Worm (Caenorhabditis elegans) whole organism, L2 larva: ENCODE results near the gene H28G03.2.

Experiments
- C34F6.9 ChIP-seq: fragments of 150-350 bp; optimal IDR thresholded peaks from 2 replicates; lab custom pipeline; 2014; ENCODE audit warnings: missing biosample characterization, missing genetic modification characterization
- F13H6.1 ChIP-seq: sonication (generic microtip); optimal IDR thresholded peaks from 2 replicates; lab custom pipeline; 2016; ENCODE audit warnings: missing genetic modification characterization, missing compliant biosample characterization
- R02D3.7 ChIP-seq: fragments of 150-350 bp; optimal IDR thresholded peaks from 2 replicates; lab custom pipeline; 2014; ENCODE audit warnings: missing biosample characterization, missing genetic modification characterization
- Y55F3AM.14 ChIP-seq: fragments of 200-800 bp; sonication (Bioruptor generic); optimal IDR thresholded peaks from 2 replicates; lab custom pipeline; 2018; ENCODE audit warnings: mild to moderate bottlenecking, missing genetic modification characterization, missing compliant biosample characterization
- ZK546.5 ChIP-seq: sonication (generic microtip); optimal IDR thresholded peaks from 2 replicates; lab custom pipeline; 2017; ENCODE audit warnings: missing biosample characterization, missing genetic modification characterization
- blmp-1 ChIP-seq: sonication (generic microtip); optimal IDR thresholded peaks from 2 replicates; lab custom pipeline; 2017; ENCODE audit warnings: missing genetic modification characterization, mild to moderate bottlenecking, missing compliant biosample characterization, antibody characterized with exemption, moderate library complexity; ENCODE audit not compliant: insufficient read depth
- ceh-82 ChIP-seq: fragments of 150-350 bp; optimal IDR thresholded peaks from 2 replicates; lab custom pipeline; 2014; ENCODE audit warnings: missing biosample characterization, missing genetic modification characterization
- crh-2 ChIP-seq: sonication (generic microtip); optimal IDR thresholded peaks from 2 replicates; lab custom pipeline; 2017; ENCODE audit warnings: missing biosample characterization, missing genetic modification characterization
- fos-1 ChIP-seq: fragments of 150-350 bp; optimal IDR thresholded peaks from 2 replicates; lab custom pipeline; 2014; ENCODE audit warnings: missing biosample characterization, missing genetic modification characterization
- lin-13 ChIP-seq: fragments of 150-350 bp; optimal IDR thresholded peaks from 2 replicates; lab custom pipeline; 2014; ENCODE audit warnings: missing biosample characterization, missing genetic modification reagents, missing genetic modification characterization
- lin-39 ChIP-seq: fragments of 150-350 bp; optimal IDR thresholded peaks from 2 replicates; lab custom pipeline; 2014; ENCODE audit warnings: missing biosample characterization, missing genetic modification reagents, missing genetic modification characterization
- lsy-2 ChIP-seq, 2 experiments: fragments of 150-350 bp in 1 of 2; sonication (generic microtip) in 1 of 2; optimal IDR thresholded peaks; 2 replicates each; lab custom pipeline; 2014 to 2017; ENCODE audit warnings: missing biosample characterization in 2 of 2, missing genetic modification characterization in 2 of 2
- mbf-1 ChIP-seq: sonication (generic microtip); optimal IDR thresholded peaks from 2 replicates; lab custom pipeline; 2017; ENCODE audit warnings: missing biosample characterization, missing genetic modification characterization
- mdl-1 ChIP-seq, 2 experiments: fragments of 150-350 bp in 1 of 2; sonication (generic microtip) in 1 of 2; optimal IDR thresholded peaks; 2 replicates each; lab custom pipeline; 2017; ENCODE audit warnings: missing biosample characterization in 2 of 2, missing genetic modification characterization in 2 of 2
- nhr-10 ChIP-seq: sonication (generic microtip); optimal IDR thresholded peaks from 2 replicates; lab custom pipeline; 2017; ENCODE audit warnings: missing biosample characterization, missing genetic modification characterization
- nhr-129 ChIP-seq: fragments of 150-350 bp; optimal IDR thresholded peaks from 2 replicates; lab custom pipeline; 2014; ENCODE audit warnings: missing biosample characterization, missing genetic modification characterization
- nhr-23 ChIP-seq: fragments of 150-350 bp; optimal IDR thresholded peaks from 2 replicates; lab custom pipeline; 2014; ENCODE audit warnings: missing biosample characterization, missing genetic modification reagents, missing genetic modification characterization
- nhr-237 ChIP-seq: fragments of 150-350 bp; optimal IDR thresholded peaks from 2 replicates; lab custom pipeline; 2014; ENCODE audit warnings: missing biosample characterization, missing genetic modification characterization
- nhr-25 ChIP-seq: fragments of 150-350 bp; sonication (generic microtip); optimal IDR thresholded peaks from 3 replicates; lab custom pipeline; 2014; ENCODE audit warnings: missing biosample characterization, missing genetic modification characterization
- sem-4 ChIP-seq: fragments of 150-350 bp; optimal IDR thresholded peaks from 2 replicates; lab custom pipeline; 2014; ENCODE audit warnings: missing biosample characterization, missing genetic modification reagents, missing genetic modification characterization
- sma-9 ChIP-seq, 2 experiments: fragments of 150-350 bp in 1 of 2; sonication (generic microtip) in 1 of 2; optimal IDR thresholded peaks; 2 replicates each; lab custom pipeline; 2014 to 2016; ENCODE audit warnings: missing genetic modification characterization in 2 of 2, mild to moderate bottlenecking in 1 of 2, missing biosample characterization in 1 of 2, missing compliant biosample characterization in 1 of 2, missing genetic modification reagents in 1 of 2, moderate library complexity in 1 of 2
- unc-39 ChIP-seq: fragments of 150-350 bp; optimal IDR thresholded peaks from 2 replicates; lab custom pipeline; 2014; ENCODE audit warnings: missing biosample characterization, missing genetic modification characterization
- unc-55 ChIP-seq: fragments of 150-350 bp; sonication (generic microtip); optimal IDR thresholded peaks from 3 replicates; lab custom pipeline; 2014; ENCODE audit warnings: missing biosample characterization, missing genetic modification reagents, missing genetic modification characterization
- unc-62 ChIP-seq: fragments of 150-350 bp; optimal IDR thresholded peaks from 2 replicates; lab custom pipeline; 2014; ENCODE audit warnings: missing biosample characterization, missing genetic modification reagents, missing genetic modification characterization

Gene H28G03.2

DNA sequence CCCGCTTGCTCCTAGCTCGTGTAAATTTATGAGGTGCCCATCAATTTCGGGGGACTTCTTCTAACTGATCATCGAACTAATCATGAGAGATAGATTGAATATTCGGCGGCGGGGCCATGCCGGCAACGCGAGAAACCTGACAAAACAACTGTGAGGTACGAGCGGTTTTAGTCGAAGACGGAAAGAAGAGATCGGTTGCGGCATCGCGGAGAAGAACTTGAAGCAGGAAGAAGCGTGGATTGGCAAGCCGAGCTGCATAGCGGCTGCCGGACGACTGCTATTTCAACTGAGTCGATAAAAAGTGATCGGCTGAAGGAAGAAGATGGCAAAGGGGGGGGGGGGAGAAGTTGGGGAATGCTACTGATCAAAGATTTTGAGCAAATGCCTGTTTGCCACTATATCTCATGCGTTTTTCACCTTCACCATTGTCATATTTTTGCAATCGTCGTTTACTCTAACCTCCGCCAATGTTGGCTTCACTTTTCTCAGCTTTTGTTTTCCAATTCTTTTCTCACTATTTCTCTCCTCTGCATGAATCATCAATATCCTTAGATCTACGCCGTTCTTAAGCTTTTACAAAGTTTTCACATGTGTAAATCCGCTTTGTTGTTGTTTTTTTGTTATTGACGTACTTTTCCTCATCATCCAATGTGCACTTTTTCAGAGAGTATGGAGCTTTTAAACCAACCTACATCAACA is 9.9 kb upstream of the H28G03.2 start, which contains the start of gene pqn-62:
Gene pqn-62 (plus strand): TSS at position 649 of the 699 bp plus-strand sequence.
- TF ChIP-seq C34F6.9, result no peak
- peak; percentile 41 for TF ChIP-seq F13H6.1 (tag; lab: Kevin White, UChicago)
- peak; percentile 24 for TF ChIP-seq sma-9 (GFP tag; optimal IDR thresholded peaks at IDR 0.05; lab: Kevin White, UChicago)
- TF ChIP-seq sma-9 (tag; optimal IDR thresholded peaks at IDR 0.05; lab: Kevin White, UChicago), result no peak

ce11 chrX:5197440-5197839 is 8.1 kb upstream of the H28G03.2 start:
- peak; percentile 37 for TF ChIP-seq F13H6.1 (tag; lab: Kevin White, UChicago)
- TF ChIP-seq nhr-10, result no peak

DNA sequence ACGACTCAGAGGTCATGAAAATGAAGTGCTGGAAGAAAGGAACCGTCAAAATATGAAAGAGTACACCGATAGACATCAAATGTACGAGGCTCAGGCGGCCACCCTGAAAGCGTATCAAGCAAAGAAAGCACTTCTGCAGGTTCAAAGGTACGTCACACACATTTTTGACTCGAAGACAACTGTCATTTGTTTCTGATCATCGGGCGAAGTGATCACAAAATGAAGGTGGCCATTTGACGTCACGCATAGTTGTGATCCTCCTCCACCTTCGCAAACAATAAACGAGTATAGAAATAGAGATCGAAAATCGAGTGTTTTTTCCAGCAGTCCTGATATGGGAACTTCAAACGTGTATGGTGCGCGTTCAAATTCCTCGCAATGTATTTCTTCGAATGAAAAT is 6.3 kb upstream of the H28G03.2 start:
- TF ChIP-seq nhr-129 (tag; lab: Kevin White, UChicago), result peak; percentile 30
- TF ChIP-seq sma-9 (GFP tag; optimal IDR thresholded peaks at IDR 0.05; lab: Kevin White, UChicago), result peak; percentile 62
- no peak for TF ChIP-seq sma-9 (tag; optimal IDR thresholded peaks at IDR 0.05; lab: Kevin White, UChicago)
- no peak for TF ChIP-seq unc-39 (tag; lab: Kevin White, UChicago)

- TF ChIP-seq lsy-2 (tag; optimal IDR thresholded peaks at IDR 0.05; lab: Kevin White, UChicago), result peak in 1 of 2 experiments; percentile 24
- peak; percentile 2 for TF ChIP-seq lin-39 (tag; lab: Kevin White, UChicago)
- TF ChIP-seq unc-62 (GFP tag; lab: Kevin White, UChicago), result peak; percentile 4
- no peak for TF ChIP-seq blmp-1 (tag; lab: Kevin White, UChicago)
- no peak for TF ChIP-seq Y55F3AM.14 (GFP tag; lab: Kevin White, UChicago)
- peak; percentile 35 for TF ChIP-seq F13H6.1 (tag; lab: Kevin White, UChicago)
- TF ChIP-seq nhr-237, result no peak
- TF ChIP-seq lin-13 (GFP tag; lab: Kevin White, UChicago), result no peak
- peak; percentile 13 for TF ChIP-seq sma-9 (GFP tag; optimal IDR thresholded peaks at IDR 0.05; lab: Kevin White, UChicago)
- no peak for TF ChIP-seq sma-9 (tag; optimal IDR thresholded peaks at IDR 0.05; lab: Kevin White, UChicago)
- TF ChIP-seq, all 48 proteins: peak for 5
Measured at ce11 chrX:5199825-5200373, 5.7 kb upstream of the H28G03.2 start.

ce11 chrX:5201860-5202259 is 3.7 kb upstream of the H28G03.2 start:
- TF ChIP-seq ceh-82, result no peak
- no peak for TF ChIP-seq sma-9 (GFP tag; optimal IDR thresholded peaks at IDR 0.05; lab: Kevin White, UChicago)
- TF ChIP-seq sma-9 (tag; optimal IDR thresholded peaks at IDR 0.05; lab: Kevin White, UChicago), result no peak
- no peak for TF ChIP-seq nhr-25 (tag; lab: Kevin White, UChicago)
- no peak for TF ChIP-seq unc-55 (GFP tag; lab: Kevin White, UChicago)
- no peak for TF ChIP-seq lin-13 (GFP tag; lab: Kevin White, UChicago)
- TF ChIP-seq sem-4, result no peak
- no peak for TF ChIP-seq nhr-23 (tag; lab: Kevin White, UChicago)
- no peak for TF ChIP-seq Y55F3AM.14 (GFP tag; lab: Kevin White, UChicago)

ce11 chrX:5202399-5202798 is 3.2 kb upstream of the H28G03.2 start:
- no peak for TF ChIP-seq mbf-1 (tag; lab: Kevin White, UChicago)
- TF ChIP-seq fos-1 (tag; lab: Kevin White, UChicago), result peak; percentile 43

DNA sequence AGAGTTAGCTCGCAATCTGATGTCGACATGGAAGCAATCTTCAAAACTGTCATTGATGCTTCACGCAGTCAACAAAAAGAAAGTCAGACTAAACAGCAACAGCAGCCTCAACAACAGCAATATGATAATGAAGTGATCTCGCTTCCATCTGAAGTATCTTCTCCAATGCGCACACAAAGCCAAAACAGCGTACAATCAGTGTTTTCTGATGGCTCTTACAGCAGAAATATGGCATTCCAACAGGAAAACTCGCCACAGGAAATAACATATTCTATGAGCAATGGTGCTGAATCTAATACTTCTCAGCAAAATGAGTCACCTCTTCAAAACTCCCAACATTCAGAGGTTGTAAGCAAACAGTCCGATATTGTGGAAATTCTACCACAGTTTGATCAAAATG is 2.6 kb upstream of the H28G03.2 start:
- no peak for TF ChIP-seq lsy-2 (tag; optimal IDR thresholded peaks at IDR 0.05; lab: Kevin White, UChicago)
- TF ChIP-seq mdl-1 (tag; optimal IDR thresholded peaks at IDR 0.05; lab: Kevin White, UChicago), result no peak
- TF ChIP-seq nhr-23 (tag; lab: Kevin White, UChicago), result no peak
- no peak for TF ChIP-seq R02D3.7 (tag; lab: Kevin White, UChicago)

ce11 chrX:5207819-5208218 is 2.3 kb downstream of the H28G03.2 start:
- TF ChIP-seq crh-2 (tag; lab: Kevin White, UChicago) (peak; percentile 13), ZK546.5 (tag; lab: Kevin White, UChicago) (no peak), fos-1 (tag; lab: Kevin White, UChicago) (peak; percentile 14)
- TF ChIP-seq, all 48 proteins: peak for 2
